Fruit fly (Drosophila melanogaster) whole organism, embryonic: Measurements from ENCODE around the gene Non3.

Experiments
- Bgb ChIP-seq: fragments of 200-800 bp; sonication (Bioruptor generic); IDR thresholded peaks from 2 replicates; pipeline ENCODE4 v1.3.6; 2022; ENCODE audit warnings: missing biosample characterization, missing genetic modification characterization; ENCODE audit not compliant: partially characterized antibody
- CG10565 ChIP-seq: fragments of 200-800 bp; sonication (Bioruptor generic); optimal IDR thresholded peaks from 3 replicates; lab custom pipeline; 2016; ENCODE audit warnings: missing biosample characterization, mild to moderate bottlenecking, missing genetic modification characterization
- CG10959 ChIP-seq: fragments of 200-800 bp; sonication (Bioruptor generic); IDR thresholded peaks from 2 replicates; pipeline ENCODE4 v1.3.6; 2022; ENCODE audit warnings: missing biosample characterization, missing genetic modification characterization
- CG11093 ChIP-seq: fragments of 200-800 bp; sonication (Bioruptor generic); IDR thresholded peaks from 3 replicates; pipeline ENCODE4 v1.3.6; 2022; ENCODE audit warnings: missing biosample characterization, missing genetic modification characterization
- CG12071 ChIP-seq: fragments of 200-800 bp; sonication (Bioruptor generic); optimal IDR thresholded peaks from 3 replicates; lab custom pipeline; 2018; ENCODE audit warnings: missing biosample characterization, mild to moderate bottlenecking, missing genetic modification characterization
- CG1233 ChIP-seq: fragments of 200-800 bp; sonication (Bioruptor generic); optimal IDR thresholded peaks from 4 replicates; lab custom pipeline; 2018; ENCODE audit warnings: missing biosample characterization, mild to moderate bottlenecking, missing genetic modification characterization
- CG13624 ChIP-seq: fragments of 200-800 bp; sonication (Bioruptor generic); optimal IDR thresholded peaks from 2 replicates; lab custom pipeline; 2016; ENCODE audit warnings: missing biosample characterization, missing genetic modification characterization
- CG13775 ChIP-seq: fragments of 200-800 bp; sonication (Bioruptor generic); optimal IDR thresholded peaks from 3 replicates; lab custom pipeline; 2017; ENCODE audit warnings: missing biosample characterization, mild to moderate bottlenecking, missing genetic modification characterization
- CG13894 ChIP-seq: fragments of 200-800 bp; sonication (Bioruptor generic); optimal IDR thresholded peaks from 3 replicates; lab custom pipeline; 2018; ENCODE audit warnings: missing biosample characterization, mild to moderate bottlenecking, missing genetic modification characterization, moderate library complexity
- CG14860 ChIP-seq: fragments of 200-800 bp; sonication (Bioruptor generic); IDR thresholded peaks from 3 replicates; pipeline ENCODE4 v1.3.6; 2022; ENCODE audit warnings: missing biosample characterization, missing genetic modification characterization; ENCODE audit not compliant: partially characterized antibody
- CG16863 ChIP-seq: fragments of 200-800 bp; sonication (Bioruptor generic); optimal IDR thresholded peaks from 3 replicates; lab custom pipeline; 2016; ENCODE audit warnings: missing biosample characterization, missing genetic modification characterization
- CG17612 ChIP-seq: fragments of 200-800 bp; sonication (Bioruptor generic); IDR thresholded peaks from 2 replicates; pipeline ENCODE4 v1.3.6; 2022; ENCODE audit warnings: missing biosample characterization, missing genetic modification characterization
- CG18764 ChIP-seq: fragments of 200-800 bp; sonication (Bioruptor generic); optimal IDR thresholded peaks from 3 replicates; lab custom pipeline; 2016; ENCODE audit warnings: missing biosample characterization, missing genetic modification characterization
- CG30431 ChIP-seq: fragments of 200-800 bp; sonication (Bioruptor generic); optimal IDR thresholded peaks from 2 replicates; lab custom pipeline; 2017; ENCODE audit warnings: missing biosample characterization, missing genetic modification characterization
- CG3281 ChIP-seq: fragments of 200-800 bp; sonication (Bioruptor generic); optimal IDR thresholded peaks from 3 replicates; lab custom pipeline; 2017; ENCODE audit warnings: missing biosample characterization, mild to moderate bottlenecking, missing genetic modification characterization
- CG33557 ChIP-seq: fragments of 200-800 bp; sonication (Bioruptor generic); optimal IDR thresholded peaks from 2 replicates; lab custom pipeline; 2019; ENCODE audit warnings: missing biosample characterization, mild to moderate bottlenecking, missing genetic modification characterization, moderate library complexity
- CG4424 ChIP-seq: fragments of 200-800 bp; sonication (Bioruptor generic); optimal IDR thresholded peaks from 3 replicates; lab custom pipeline; 2016; ENCODE audit warnings: missing biosample characterization, missing genetic modification characterization
- CG6765 ChIP-seq: fragments of 200-800 bp; sonication (Bioruptor generic); optimal IDR thresholded peaks from 3 replicates; lab custom pipeline; 2017; ENCODE audit warnings: missing biosample characterization, mild to moderate bottlenecking, missing genetic modification characterization
- CG6791 ChIP-seq: fragments of 200-800 bp; sonication (Bioruptor generic); IDR thresholded peaks from 3 replicates; pipeline ENCODE4 v1.3.6; 2022; ENCODE audit warnings: missing biosample characterization, missing genetic modification characterization; ENCODE audit not compliant: partially characterized antibody
- CG6813 ChIP-seq: fragments of 200-800 bp; sonication (Bioruptor generic); optimal IDR thresholded peaks from 2 replicates; lab custom pipeline; 2017; ENCODE audit warnings: missing biosample characterization, missing genetic modification characterization, mild to moderate bottlenecking, moderate library complexity, missing genetic modification reagents
- CG7839 ChIP-seq: fragments of 200-800 bp; sonication (Bioruptor generic); optimal IDR thresholded peaks from 3 replicates; lab custom pipeline; 2018; ENCODE audit warnings: missing biosample characterization, mild to moderate bottlenecking, missing genetic modification characterization, moderate library complexity
- CG7987 ChIP-seq: fragments of 200-800 bp; sonication (Bioruptor generic); optimal IDR thresholded peaks from 2 replicates; lab custom pipeline; 2018; ENCODE audit warnings: missing biosample characterization, mild to moderate bottlenecking, missing genetic modification characterization, moderate library complexity
- CG8944 ChIP-seq: fragments of 200-800 bp; sonication (Bioruptor generic); optimal IDR thresholded peaks from 3 replicates; lab custom pipeline; 2016; ENCODE audit warnings: missing biosample characterization, missing genetic modification characterization
- HLH54F ChIP-seq: fragments of 200-800 bp; sonication (Bioruptor generic); optimal IDR thresholded peaks from 3 replicates; lab custom pipeline; 2016; ENCODE audit warnings: missing biosample characterization, missing genetic modification characterization
- Mad ChIP-seq: fragments of 200-800 bp; sonication (Bioruptor generic); optimal IDR thresholded peaks from 2 replicates; lab custom pipeline; 2016; ENCODE audit warnings: missing biosample characterization, missing genetic modification characterization
- NFAT ChIP-seq: fragments of 200-800 bp; sonication (Bioruptor generic); IDR thresholded peaks from 2 replicates; pipeline ENCODE4 v1.3.6; 2022; ENCODE audit warnings: missing biosample characterization, missing genetic modification characterization
- Neu2 ChIP-seq: fragments of 200-800 bp; sonication (Bioruptor generic); optimal IDR thresholded peaks from 3 replicates; lab custom pipeline; 2016; ENCODE audit warnings: missing biosample characterization, missing genetic modification characterization, borderline replicate concordance
- Trl ChIP-seq, 3 experiments: fragments of >200 bp in 2 of 3; fragments of 200-800 bp in 1 of 3; sonication (Bioruptor generic) in 1 of 3; optimal IDR thresholded peaks; 2 replicates in 1 of 3; 3 replicates in 2 of 3; lab custom pipeline; 2016 to 2017; ENCODE audit warnings: missing biosample characterization in 1 of 3, missing genetic modification characterization in 1 of 3
- bigmax ChIP-seq: fragments of 200-800 bp; sonication (Bioruptor generic); optimal IDR thresholded peaks from 2 replicates; lab custom pipeline; 2018; ENCODE audit warnings: missing biosample characterization, mild to moderate bottlenecking, missing genetic modification characterization
- cas ChIP-seq: fragments of 200-800 bp; sonication (Bioruptor generic); IDR thresholded peaks from 2 replicates; pipeline ENCODE4 v1.3.6; 2022; ENCODE audit warnings: missing biosample characterization, missing genetic modification characterization
- cato ChIP-seq: fragments of 200-800 bp; sonication (Bioruptor generic); optimal IDR thresholded peaks from 2 replicates; lab custom pipeline; 2016; ENCODE audit warnings: missing biosample characterization, missing genetic modification characterization, borderline replicate concordance
- crc ChIP-seq: fragments of 200-800 bp; sonication (Bioruptor generic); optimal IDR thresholded peaks from 2 replicates; lab custom pipeline; 2016; ENCODE audit warnings: missing biosample characterization, missing genetic modification characterization
- dan ChIP-seq: fragments of 200-800 bp; sonication (Bioruptor generic); IDR thresholded peaks from 2 replicates; pipeline ENCODE4 v1.3.6; 2022; ENCODE audit warnings: missing biosample characterization, missing genetic modification characterization
- dimm ChIP-seq: fragments of 200-800 bp; sonication (Bioruptor generic); IDR thresholded peaks from 2 replicates; pipeline ENCODE4 v1.3.6; 2022; ENCODE audit warnings: missing biosample characterization, missing genetic modification characterization
- dm ChIP-seq: fragments of 200-800 bp; sonication (Bioruptor generic); optimal IDR thresholded peaks from 3 replicates; lab custom pipeline; 2016; ENCODE audit warnings: missing biosample characterization, missing genetic modification characterization
- dysf ChIP-seq: fragments of 200-800 bp; sonication (Bioruptor generic); IDR thresholded peaks from 3 replicates; pipeline ENCODE4 v1.3.6; 2022; ENCODE audit warnings: missing biosample characterization, missing genetic modification characterization
- esg ChIP-seq: fragments of 200-800 bp; sonication (Bioruptor generic); conservative IDR thresholded peaks from 2 replicates; pipeline ENCODE4 v1.3.6; 2022; ENCODE audit warnings: missing biosample characterization, missing genetic modification characterization
- fu2 ChIP-seq: fragments of 200-800 bp; sonication (Bioruptor generic); optimal IDR thresholded peaks from 2 replicates; lab custom pipeline; 2016; ENCODE audit warnings: missing biosample characterization, missing genetic modification characterization
- gfzf ChIP-seq: fragments of 200-800 bp; sonication (Bioruptor generic); optimal IDR thresholded peaks from 2 replicates; lab custom pipeline; 2016; ENCODE audit warnings: missing biosample characterization, mild to moderate bottlenecking, missing genetic modification characterization, moderate library complexity
- h ChIP-seq: fragments of >200 bp; optimal IDR thresholded peaks from 2 replicates; lab custom pipeline; 2017
- ind ChIP-seq: fragments of 200-800 bp; sonication (Bioruptor generic); optimal IDR thresholded peaks from 3 replicates; lab custom pipeline; 2016; ENCODE audit warnings: missing biosample characterization, missing genetic modification characterization
- insv ChIP-seq, 2 experiments: fragments of 200-800 bp; sonication (Bioruptor generic); optimal IDR thresholded peaks; 3 replicates each; lab custom pipeline; 2016 to 2018; ENCODE audit warnings: missing biosample characterization in 2 of 2, missing genetic modification characterization in 2 of 2
- kah ChIP-seq: fragments of 200-800 bp; sonication (Bioruptor generic); optimal IDR thresholded peaks from 2 replicates; lab custom pipeline; 2018; ENCODE audit warnings: missing biosample characterization, mild to moderate bottlenecking, missing genetic modification characterization
- lmd ChIP-seq: fragments of 200-800 bp; sonication (Bioruptor generic); IDR thresholded peaks from 2 replicates; pipeline ENCODE4 v1.3.6; 2022; ENCODE audit warnings: missing biosample characterization, missing genetic modification characterization
- peb ChIP-seq: fragments of 200-800 bp; sonication (Bioruptor generic); IDR thresholded peaks from 2 replicates; pipeline ENCODE4 v1.3.6; 2022; ENCODE audit warnings: missing biosample characterization, missing genetic modification characterization
- pfk ChIP-seq: fragments of 200-800 bp; sonication (Bioruptor generic); optimal IDR thresholded peaks from 2 replicates; lab custom pipeline; 2018; ENCODE audit warnings: missing biosample characterization, mild to moderate bottlenecking, missing genetic modification characterization, moderate library complexity
- psq ChIP-seq: fragments of 200-800 bp; sonication (Bioruptor generic); optimal IDR thresholded peaks from 2 replicates; lab custom pipeline; 2017; ENCODE audit warnings: missing biosample characterization, missing genetic modification characterization
- rib ChIP-seq: fragments of 200-800 bp; sonication (Bioruptor generic); IDR thresholded peaks from 2 replicates; pipeline ENCODE4 v1.3.6; 2022; ENCODE audit warnings: missing biosample characterization, missing genetic modification characterization
- tin ChIP-seq: fragments of 200-800 bp; sonication (Bioruptor generic); optimal IDR thresholded peaks from 3 replicates; lab custom pipeline; 2016; ENCODE audit warnings: missing biosample characterization, missing genetic modification characterization
- ttk ChIP-seq: fragments of 200-800 bp; sonication (Bioruptor generic); IDR thresholded peaks from 2 replicates; pipeline ENCODE4 v2.1.2; 2022; ENCODE audit warnings: missing biosample characterization, missing genetic modification characterization

The Non3 gene

DNA sequence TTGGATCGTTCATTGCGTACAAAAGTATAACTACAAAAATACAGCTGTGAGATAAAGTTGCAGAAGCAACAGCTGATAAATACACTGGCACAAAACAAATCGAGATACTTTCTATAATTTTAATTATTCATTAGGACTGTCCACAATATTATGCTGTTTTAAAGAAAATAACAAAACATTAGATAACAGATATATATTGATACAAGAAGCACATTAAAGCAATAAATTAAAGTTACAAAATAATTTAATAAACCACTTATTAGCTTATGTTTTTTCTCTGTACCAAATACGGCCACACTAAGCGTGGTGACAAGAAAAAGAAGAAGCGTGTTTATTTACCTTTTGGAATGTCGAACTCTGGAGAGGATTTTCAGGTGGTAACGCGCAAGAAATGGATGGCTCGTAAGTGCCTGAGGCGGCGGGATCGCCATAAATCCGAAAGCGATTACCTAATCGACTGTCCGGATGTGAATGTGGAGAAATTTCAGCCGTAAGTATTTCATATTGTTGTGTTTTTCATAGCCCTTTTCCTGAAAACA is 3.2 kb upstream of the Non3 start, which contains the start of the genes CG7988 and CG7183 (continued):
- TF ChIP-seq rib (GFP tag; lab: Robert Waterston, UW): peak; percentile 97
- TF ChIP-seq dimm: peak; percentile 96
- TF ChIP-seq h (lab: Kevin White, UChicago): no peak
- TF ChIP-seq tin (GFP tag; lab: Kevin White, UChicago): peak; percentile 97
- TF ChIP-seq CG8944 (GFP tag; lab: Kevin White, UChicago): peak; percentile 92
- peak; percentile 92 for TF ChIP-seq psq (GFP tag; lab: Kevin White, UChicago)
- TF ChIP-seq CG33557 (GFP tag; lab: Kevin White, UChicago): peak; percentile 97
- peak; percentile 91 for TF ChIP-seq CG3281
- peak; percentile 97 for TF ChIP-seq CG17612 (GFP tag; lab: Robert Waterston, UW)
- TF ChIP-seq HLH54F (GFP tag; lab: Kevin White, UChicago): peak; percentile 94
- peak; percentile 99 for TF ChIP-seq lmd
- no peak for TF ChIP-seq Bgb (GFP tag; lab: Robert Waterston, UW)
- TF ChIP-seq fu2: peak; percentile 92
- peak; percentile 95 for TF ChIP-seq dan (GFP tag; lab: Robert Waterston, UW)
- TF ChIP-seq ind: peak; percentile 97
- peak; percentile 98 for TF ChIP-seq CG4424 (GFP tag; lab: Kevin White, UChicago)
- peak; percentile 98 for TF ChIP-seq CG13775 (GFP tag; lab: Kevin White, UChicago)
- peak; percentile 88 for TF ChIP-seq CG7987 (GFP tag; lab: Kevin White, UChicago)
- peak; percentile 91 for TF ChIP-seq dm
- peak; percentile 29 for TF ChIP-seq bigmax (GFP tag; lab: Kevin White, UChicago)
- peak; percentile 99 for TF ChIP-seq dysf (GFP tag; lab: Robert Waterston, UW)
- peak; percentile 96 for TF ChIP-seq CG18764 (GFP tag; lab: Kevin White, UChicago)
- peak; percentile 94 for TF ChIP-seq CG16863 (GFP tag; lab: Kevin White, UChicago)
- TF ChIP-seq CG13624 (GFP tag; lab: Kevin White, UChicago): peak; percentile 95
- TF ChIP-seq Trl (optimal IDR thresholded peaks at IDR 0.05; lab: Kevin White, UChicago): no peak
- peak; percentile 95 for TF ChIP-seq Trl (GFP tag; optimal IDR thresholded peaks at IDR 0.05; lab: Kevin White, UChicago)
- TF ChIP-seq Neu2 (GFP tag; lab: Kevin White, UChicago): peak; percentile 66
- TF ChIP-seq CG12071 (GFP tag; lab: Kevin White, UChicago): peak; percentile 83
- TF ChIP-seq esg (GFP tag; lab: Robert Waterston, UW): peak; percentile 98
- peak; percentile 96 for TF ChIP-seq cato
- TF ChIP-seq CG6791 (GFP tag; lab: Robert Waterston, UW): no peak
- peak; percentile 87 for TF ChIP-seq CG6765
- TF ChIP-seq crc (GFP tag; lab: Kevin White, UChicago): peak; percentile 90
- TF ChIP-seq NFAT: peak; percentile 96
- no peak for TF ChIP-seq CG14860 (GFP tag; lab: Robert Waterston, UW)
- no peak for TF ChIP-seq pfk
- peak; percentile 98 for TF ChIP-seq peb (GFP tag; lab: Robert Waterston, UW)
- peak; percentile 99 for TF ChIP-seq CG7839
- TF ChIP-seq CG10565 (GFP tag; lab: Kevin White, UChicago): peak; percentile 87
- peak; percentile 88 for TF ChIP-seq kah
- TF ChIP-seq CG11093 (GFP tag; lab: Robert Waterston, UW): peak; percentile 98
- TF ChIP-seq Mad (GFP tag; lab: Kevin White, UChicago): peak; percentile 96
- TF ChIP-seq cas (GFP tag; lab: Robert Waterston, UW): peak; percentile 95
- TF ChIP-seq CG30431 (GFP tag; lab: Kevin White, UChicago): peak; percentile 91
- peak in 1 of 2 experiments; percentile 70 for TF ChIP-seq insv (GFP tag; optimal IDR thresholded peaks at IDR 0.05; lab: Kevin White, UChicago)
- peak; percentile 97 for TF ChIP-seq CG10959 (GFP tag; lab: Robert Waterston, UW)
- peak; percentile 95 for TF ChIP-seq CG13894
- TF ChIP-seq ttk (GFP tag; lab: Robert Waterston, UW): peak; percentile 99
- TF ChIP-seq CG6813: peak; percentile 84
- TF ChIP-seq CG1233 (GFP tag; lab: Kevin White, UChicago): peak; percentile 96
- TF ChIP-seq gfzf (GFP tag; lab: Kevin White, UChicago): peak; percentile 56
